Fruit fly (Drosophila melanogaster) whole organism, prepupa: ENCODE results near the gene CG7370.

Source experiments
- Blimp-1 ChIP-seq: fragments of 200-800 bp; sonication (Bioruptor generic); optimal IDR thresholded peaks from 3 replicates; lab custom pipeline; 2017; ENCODE audit warnings: missing biosample characterization, missing genetic modification characterization, mild to moderate bottlenecking, moderate library complexity, missing genetic modification reagents
- CG10669 ChIP-seq: fragments of 200-800 bp; sonication (Bioruptor generic); optimal IDR thresholded peaks from 3 replicates; lab custom pipeline; 2018; ENCODE audit warnings: missing biosample characterization, mild to moderate bottlenecking, missing genetic modification characterization, moderate library complexity
- CG11762 ChIP-seq: fragments of 200-800 bp; sonication (Bioruptor generic); optimal IDR thresholded peaks from 3 replicates; lab custom pipeline; 2016; ENCODE audit warnings: missing biosample characterization, missing genetic modification characterization; ENCODE audit not compliant: insufficient read depth
- CG11902 ChIP-seq: fragments of 200-800 bp; sonication (Bioruptor generic); optimal IDR thresholded peaks from 3 replicates; lab custom pipeline; 2016; ENCODE audit warnings: missing biosample characterization, missing genetic modification characterization
- CG1621 ChIP-seq: fragments of 200-800 bp; sonication (Bioruptor generic); optimal IDR thresholded peaks from 3 replicates; lab custom pipeline; 2018; ENCODE audit warnings: missing biosample characterization, mild to moderate bottlenecking, missing genetic modification characterization
- CG16779 ChIP-seq: fragments of 200-800 bp; sonication (Bioruptor generic); optimal IDR thresholded peaks from 3 replicates; lab custom pipeline; 2017; ENCODE audit warnings: missing biosample characterization, mild to moderate bottlenecking, missing genetic modification characterization
- CG31627 ChIP-seq: fragments of 200-800 bp; sonication (Bioruptor generic); optimal IDR thresholded peaks from 3 replicates; lab custom pipeline; 2016; ENCODE audit warnings: missing biosample characterization, missing genetic modification characterization
- CG32006 ChIP-seq: fragments of 200-800 bp; sonication (Bioruptor generic); optimal IDR thresholded peaks from 3 replicates; lab custom pipeline; 2017; ENCODE audit warnings: missing biosample characterization, mild to moderate bottlenecking, missing genetic modification characterization
- CG34406 ChIP-seq: fragments of 200-800 bp; sonication (Bioruptor generic); optimal IDR thresholded peaks from 3 replicates; lab custom pipeline; 2016; ENCODE audit warnings: missing biosample characterization, missing genetic modification characterization
- CG3919 ChIP-seq: fragments of 200-800 bp; sonication (Bioruptor generic); optimal IDR thresholded peaks from 3 replicates; lab custom pipeline; 2016; ENCODE audit warnings: missing biosample characterization, missing genetic modification characterization
- CG4318 ChIP-seq: fragments of 200-800 bp; sonication (Bioruptor generic); optimal IDR thresholded peaks from 3 replicates; lab custom pipeline; 2017; ENCODE audit warnings: missing biosample characterization, mild to moderate bottlenecking, missing genetic modification characterization
- CG6163 ChIP-seq: fragments of 200-800 bp; sonication (Bioruptor generic); IDR thresholded peaks from 3 replicates; pipeline ENCODE4 v1.3.6; 2022; ENCODE audit warnings: missing biosample characterization, missing genetic modification characterization
- CG6276 ChIP-seq: fragments of 200-800 bp; sonication (Bioruptor generic); optimal IDR thresholded peaks from 2 replicates; lab custom pipeline; 2017; ENCODE audit warnings: missing biosample characterization, mild to moderate bottlenecking, missing genetic modification characterization
- CG7368 ChIP-seq: fragments of 200-800 bp; sonication (Bioruptor generic); optimal IDR thresholded peaks from 3 replicates; lab custom pipeline; 2016; ENCODE audit warnings: missing biosample characterization, missing genetic modification characterization
- CG8119 ChIP-seq: fragments of 200-800 bp; sonication (Bioruptor generic); IDR thresholded peaks from 3 replicates; pipeline ENCODE4 v1.3.6; 2022; ENCODE audit warnings: missing biosample characterization, missing genetic modification characterization
- CG8319 ChIP-seq: fragments of 200-800 bp; sonication (Bioruptor generic); optimal IDR thresholded peaks from 3 replicates; lab custom pipeline; 2016; ENCODE audit warnings: missing biosample characterization, missing genetic modification characterization
- CG9139 ChIP-seq: fragments of 200-800 bp; sonication (Bioruptor generic); optimal IDR thresholded peaks from 3 replicates; lab custom pipeline; 2017; ENCODE audit warnings: missing biosample characterization, mild to moderate bottlenecking, missing genetic modification characterization
- Eip78C ChIP-seq: fragments of 200-800 bp; sonication (Bioruptor generic); peaks from one replicate; lab custom pipeline; 2016; ENCODE audit warnings: missing biosample characterization, missing genetic modification characterization
- Ets21C ChIP-seq: fragments of 200-800 bp; sonication (Bioruptor generic); optimal IDR thresholded peaks from 3 replicates; lab custom pipeline; 2016; ENCODE audit warnings: missing biosample characterization, missing genetic modification characterization
- Ets96B ChIP-seq: fragments of 200-800 bp; optimal IDR thresholded peaks from 2 replicates; lab custom pipeline; 2019; ENCODE audit warnings: missing biosample characterization, mild to moderate bottlenecking, missing genetic modification characterization, moderate library complexity
- Gug ChIP-seq: fragments of 200-800 bp; sonication (Bioruptor generic); IDR thresholded peaks from 2 replicates; pipeline ENCODE4 v1.3.6; 2022; ENCODE audit warnings: missing biosample characterization, missing genetic modification characterization
- Hr39 ChIP-seq: fragments of 200-800 bp; sonication (Bioruptor generic); optimal IDR thresholded peaks from 2 replicates; lab custom pipeline; 2016; ENCODE audit warnings: missing biosample characterization, missing genetic modification characterization
- Hr4 ChIP-seq: fragments of 200-800 bp; sonication (Bioruptor generic); optimal IDR thresholded peaks from 3 replicates; lab custom pipeline; 2016; ENCODE audit warnings: missing biosample characterization, missing genetic modification characterization
- Lpt ChIP-seq: fragments of 200-800 bp; sonication (Bioruptor generic); optimal IDR thresholded peaks from 3 replicates; lab custom pipeline; 2016; ENCODE audit warnings: missing biosample characterization, missing genetic modification characterization
- Met ChIP-seq: fragments of 200-800 bp; sonication (Bioruptor generic); optimal IDR thresholded peaks from 3 replicates; lab custom pipeline; 2016; ENCODE audit warnings: missing biosample characterization, missing genetic modification characterization
- OdsH ChIP-seq: fragments of 200-800 bp; sonication (Bioruptor generic); optimal IDR thresholded peaks from 3 replicates; lab custom pipeline; 2016; ENCODE audit warnings: missing biosample characterization, missing genetic modification characterization
- Sox14 ChIP-seq: fragments of 200-800 bp; sonication (Bioruptor generic); optimal IDR thresholded peaks from 3 replicates; lab custom pipeline; 2016; ENCODE audit warnings: missing biosample characterization, missing genetic modification characterization
- Sox15 ChIP-seq: fragments of 200-800 bp; sonication (Bioruptor generic); optimal IDR thresholded peaks from 3 replicates; lab custom pipeline; 2016; ENCODE audit warnings: missing biosample characterization, missing genetic modification characterization
- achi ChIP-seq: fragments of 200-800 bp; sonication (Bioruptor generic); optimal IDR thresholded peaks from 3 replicates; lab custom pipeline; 2016; ENCODE audit warnings: missing biosample characterization, missing genetic modification characterization
- cyc ChIP-seq: fragments of 200-800 bp; sonication (Bioruptor generic); optimal IDR thresholded peaks from 3 replicates; lab custom pipeline; 2016; ENCODE audit warnings: missing biosample characterization, missing genetic modification characterization
- dac ChIP-seq: fragments of 200-800 bp; sonication (Bioruptor generic); optimal IDR thresholded peaks from 2 replicates; lab custom pipeline; 2017; ENCODE audit warnings: missing biosample characterization, mild to moderate bottlenecking, missing genetic modification characterization
- dsx ChIP-seq: fragments of 200-800 bp; optimal IDR thresholded peaks from 3 replicates; lab custom pipeline; 2019; ENCODE audit warnings: missing biosample characterization, mild to moderate bottlenecking, missing genetic modification characterization, moderate library complexity; ENCODE audit not compliant: poor library complexity, severe bottlenecking
- esn ChIP-seq: fragments of 200-800 bp; sonication (Bioruptor generic); optimal IDR thresholded peaks from 2 replicates; lab custom pipeline; 2016; ENCODE audit warnings: missing biosample characterization, mild to moderate bottlenecking, missing genetic modification characterization, moderate library complexity
- fkh ChIP-seq: fragments of 200-800 bp; sonication (Bioruptor generic); optimal IDR thresholded peaks from 3 replicates; lab custom pipeline; 2017; ENCODE audit warnings: missing biosample characterization, mild to moderate bottlenecking, missing genetic modification characterization, moderate library complexity
- lz ChIP-seq: fragments of 200-800 bp; sonication (Bioruptor generic); optimal IDR thresholded peaks from 3 replicates; lab custom pipeline; 2016; ENCODE audit warnings: missing biosample characterization, missing genetic modification characterization
- pdm3 ChIP-seq: fragments of 200-800 bp; sonication (Bioruptor generic); optimal IDR thresholded peaks from 3 replicates; lab custom pipeline; 2016; ENCODE audit warnings: missing biosample characterization, missing genetic modification characterization
- salr ChIP-seq, 2 experiments: fragments of 200-800 bp; sonication (Bioruptor generic); optimal IDR thresholded peaks; 3 replicates each; lab custom pipeline; 2016 to 2018; ENCODE audit warnings: missing biosample characterization in 2 of 2, missing genetic modification characterization in 2 of 2, mild to moderate bottlenecking in 1 of 2
- spab ChIP-seq: fragments of 200-800 bp; sonication (Bioruptor generic); optimal IDR thresholded peaks from 2 replicates; lab custom pipeline; 2017; ENCODE audit warnings: missing biosample characterization, mild to moderate bottlenecking, missing genetic modification characterization, missing genetic modification reagents
- ss ChIP-seq, 2 experiments: fragments of 200-800 bp; sonication (Bioruptor generic); optimal IDR thresholded peaks; 2 replicates in 1 of 2; 3 replicates in 1 of 2; lab custom pipeline; 2017 to 2018; ENCODE audit warnings: mild to moderate bottlenecking in 2 of 2, missing biosample characterization in 2 of 2, missing genetic modification characterization in 2 of 2, moderate library complexity in 1 of 2
- svp ChIP-seq: fragments of 200-800 bp; sonication (Bioruptor generic); peaks from one replicate; lab custom pipeline; 2016; ENCODE audit warnings: missing biosample characterization, missing genetic modification characterization
- vri ChIP-seq: fragments of 200-800 bp; sonication (Bioruptor generic); optimal IDR thresholded peaks from 3 replicates; lab custom pipeline; 2016; ENCODE audit warnings: missing biosample characterization, mild to moderate bottlenecking, missing genetic modification characterization

CG7370 gene

dm6 chr3L:21720869-21721268, 48.7 kb upstream of the CG7370 start (continued):
- TF ChIP-seq CG32006 (GFP tag; lab: Kevin White, UChicago) (peak; percentile 25), CG1621 (tag; lab: Kevin White, UChicago) (peak; percentile 65), CG34406 (GFP tag; lab: Kevin White, UChicago) (peak; percentile 8), ss (GFP tag; optimal IDR thresholded peaks at IDR 0.05; lab: Kevin White, UChicago) (peak; percentile 5 to 35), CG8319 (GFP tag; lab: Kevin White, UChicago) (no peak), dac (GFP tag; lab: Kevin White, UChicago) (no peak), OdsH (GFP tag; lab: Kevin White, UChicago) (peak; percentile 28), Met (GFP tag; lab: Kevin White, UChicago) (peak; percentile 41), Hr4 (GFP tag; lab: Kevin White, UChicago) (no peak), Lpt (no peak), Blimp-1 (GFP tag; lab: Kevin White, UChicago) (no peak)

dm6 chr3L:21727013-21727727, 42.4 kb upstream of the CG7370 start:
- no peak for TF ChIP-seq achi (GFP tag; lab: Kevin White, UChicago)
- no peak for TF ChIP-seq CG6163 (GFP tag; lab: Robert Waterston, UW)
- TF ChIP-seq Eip78C, result peak; percentile 47
- TF ChIP-seq svp (GFP tag; lab: Kevin White, UChicago), result peak; percentile 62
- TF ChIP-seq fkh (GFP tag; lab: Kevin White, UChicago), result peak; percentile 51

DNA sequence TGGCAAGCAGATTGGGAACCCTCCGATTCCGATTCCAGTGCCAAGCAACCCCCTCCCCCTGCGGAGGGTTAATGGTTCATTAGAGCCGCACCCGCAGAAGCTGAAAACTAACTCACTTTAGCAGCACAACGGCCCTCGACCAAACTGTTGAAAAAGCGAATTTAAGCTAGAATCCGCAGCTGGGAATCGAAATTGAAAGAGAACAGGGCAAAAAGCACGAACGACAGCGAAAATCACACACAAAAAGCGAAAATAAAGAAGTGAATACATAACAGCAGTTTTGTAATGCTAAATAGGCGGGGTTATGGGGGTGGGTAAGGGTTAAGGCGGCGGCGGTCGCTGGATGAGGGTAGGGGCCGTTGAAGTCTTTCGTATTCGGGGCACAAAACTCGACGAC, 41.9 kb upstream of the CG7370 start:
- TF ChIP-seq CG1621 (tag; lab: Kevin White, UChicago) (no peak), vri (no peak), CG6276 (GFP tag; lab: Kevin White, UChicago) (no peak), Met (GFP tag; lab: Kevin White, UChicago) (no peak), lz (GFP tag; lab: Kevin White, UChicago) (no peak), CG34406 (GFP tag; lab: Kevin White, UChicago) (no peak), pdm3 (no peak)

dm6 chr3L:21728616-21729047, 41.0 kb upstream of the CG7370 start, which contains the start of the genes CG11247 and Polr2H:
TSS of gene CG11247 (minus strand) at chr3L:21728806.
TSS of gene Polr2H (plus strand) at chr3L:21728932.
- peak; percentile 88 for TF ChIP-seq Gug
- peak; percentile 88 for TF ChIP-seq CG32006 (GFP tag; lab: Kevin White, UChicago)
- TF ChIP-seq svp (GFP tag; lab: Kevin White, UChicago), result peak; percentile 93
- peak; percentile 92 for TF ChIP-seq Sox14 (GFP tag; lab: Kevin White, UChicago)
- peak; percentile 95 for TF ChIP-seq Sox15 (GFP tag; lab: Kevin White, UChicago)
- peak; percentile 95 for TF ChIP-seq Hr4 (GFP tag; lab: Kevin White, UChicago)
- TF ChIP-seq cyc, result peak; percentile 96
- peak; percentile 84 for TF ChIP-seq CG4318 (GFP tag; lab: Kevin White, UChicago)
- peak; percentile 70 for TF ChIP-seq vri
- TF ChIP-seq CG16779 (tag; lab: Kevin White, UChicago), result no peak
- TF ChIP-seq pdm3, result peak; percentile 90
- TF ChIP-seq CG1621 (tag; lab: Kevin White, UChicago), result peak; percentile 66
- TF ChIP-seq CG3919 (GFP tag; lab: Kevin White, UChicago), result peak; percentile 91
- peak; percentile 89 for TF ChIP-seq Met (GFP tag; lab: Kevin White, UChicago)
- peak; percentile 70 to 75 for TF ChIP-seq salr (GFP tag; optimal IDR thresholded peaks at IDR 0.05; lab: Kevin White, UChicago)
- peak; percentile 76 for TF ChIP-seq CG8119
- peak; percentile 76 for TF ChIP-seq Lpt
- peak; percentile 52 for TF ChIP-seq spab (GFP tag; lab: Kevin White, UChicago)
- peak; percentile 80 for TF ChIP-seq dac (GFP tag; lab: Kevin White, UChicago)
- peak; percentile 80 for TF ChIP-seq CG7368
- peak; percentile 73 for TF ChIP-seq CG10669 (GFP tag; lab: Kevin White, UChicago)
- no peak for TF ChIP-seq CG6276 (GFP tag; lab: Kevin White, UChicago)
- peak; percentile 93 for TF ChIP-seq CG11902
- TF ChIP-seq Blimp-1 (GFP tag; lab: Kevin White, UChicago), result peak; percentile 48
- TF ChIP-seq fkh (GFP tag; lab: Kevin White, UChicago), result peak; percentile 79
- TF ChIP-seq dsx (GFP tag; lab: Kevin White, UChicago), result peak; percentile 58
- peak; percentile 11 for TF ChIP-seq CG9139 (GFP tag; lab: Kevin White, UChicago)
- TF ChIP-seq Hr39, result peak; percentile 97
- peak; percentile 70 for TF ChIP-seq CG11762 (GFP tag; lab: Kevin White, UChicago)
- peak; percentile 97 for TF ChIP-seq CG31627 (GFP tag; lab: Kevin White, UChicago)
- peak; percentile 94 for TF ChIP-seq Ets21C (GFP tag; lab: Kevin White, UChicago)
- peak; percentile 93 for TF ChIP-seq OdsH (GFP tag; lab: Kevin White, UChicago)
- TF ChIP-seq Ets96B (tag; lab: Kevin White, UChicago), result peak; percentile 78
- peak; percentile 92 for TF ChIP-seq esn (GFP tag; lab: Kevin White, UChicago)
